Worm (Caenorhabditis elegans) whole organism, L3 larva: ENCODE results near the gene fbxa-182.

Experiments
- R02D3.7 ChIP-seq: fragments of 150-350 bp; optimal IDR thresholded peaks from 2 replicates; lab custom pipeline; 2014; ENCODE audit warnings: missing biosample characterization, missing genetic modification characterization
- aly-2 ChIP-seq: fragments of 150-350 bp; optimal IDR thresholded peaks from 2 replicates; lab custom pipeline; 2014; ENCODE audit warnings: missing biosample characterization, missing genetic modification characterization
- ama-1 ChIP-seq: fragments of 150-350 bp; optimal IDR thresholded peaks from 2 replicates; lab custom pipeline; 2018
- ceh-28 ChIP-seq: fragments of 150-350 bp; optimal IDR thresholded peaks from 2 replicates; lab custom pipeline; 2014; ENCODE audit warnings: missing biosample characterization, missing genetic modification reagents, missing genetic modification characterization
- ceh-82 ChIP-seq: fragments of 150-350 bp; optimal IDR thresholded peaks from 2 replicates; lab custom pipeline; 2014; ENCODE audit warnings: missing biosample characterization, missing genetic modification characterization
- elt-2 ChIP-seq: sonication (generic microtip); optimal IDR thresholded peaks from 2 replicates; lab custom pipeline; 2016; ENCODE audit warnings: missing genetic modification reagents, mild to moderate bottlenecking, missing genetic modification characterization, missing compliant biosample characterization
- fkh-10 ChIP-seq: sonication (generic microtip); optimal IDR thresholded peaks from 2 replicates; lab custom pipeline; 2017; ENCODE audit warnings: missing biosample characterization, missing genetic modification reagents, missing genetic modification characterization
- fos-1 ChIP-seq: fragments of 150-350 bp; optimal IDR thresholded peaks from 2 replicates; lab custom pipeline; 2014; ENCODE audit warnings: missing biosample characterization, missing genetic modification characterization
- lin-15B ChIP-seq: fragments of 150-350 bp; optimal IDR thresholded peaks from 2 replicates; lab custom pipeline; 2014; ENCODE audit warnings: missing biosample characterization, missing genetic modification characterization
- lin-39 ChIP-seq: fragments of 150-350 bp; optimal IDR thresholded peaks from 2 replicates; lab custom pipeline; 2018; ENCODE audit warnings: missing biosample characterization, missing genetic modification reagents, missing genetic modification characterization
- nfya-1 ChIP-seq: sonication (generic microtip); optimal IDR thresholded peaks from 2 replicates; lab custom pipeline; 2017; ENCODE audit warnings: missing genetic modification characterization, mild to moderate bottlenecking, missing compliant biosample characterization, antibody characterized with exemption, moderate library complexity; ENCODE audit not compliant: insufficient read depth
- nhr-11 ChIP-seq: fragments of 150-350 bp; optimal IDR thresholded peaks from 2 replicates; lab custom pipeline; 2014; ENCODE audit warnings: missing biosample characterization, missing genetic modification characterization
- nhr-12 ChIP-seq: fragments of 150-350 bp; optimal IDR thresholded peaks from 2 replicates; lab custom pipeline; 2014; ENCODE audit warnings: missing biosample characterization, missing genetic modification characterization
- nhr-23 ChIP-seq: fragments of 150-350 bp; optimal IDR thresholded peaks from 2 replicates; lab custom pipeline; 2014; ENCODE audit warnings: missing biosample characterization, missing genetic modification reagents, missing genetic modification characterization
- nhr-237 ChIP-seq: fragments of 150-350 bp; optimal IDR thresholded peaks from 2 replicates; lab custom pipeline; 2014; ENCODE audit warnings: missing biosample characterization, missing genetic modification characterization
- nhr-25 ChIP-seq: sonication (generic microtip); optimal IDR thresholded peaks from 2 replicates; lab custom pipeline; 2017; ENCODE audit warnings: missing biosample characterization, missing genetic modification characterization
- nhr-43 ChIP-seq: sonication (generic microtip); optimal IDR thresholded peaks from 2 replicates; lab custom pipeline; 2016; ENCODE audit warnings: mild to moderate bottlenecking, missing genetic modification characterization, missing compliant biosample characterization; ENCODE audit not compliant: poor library complexity, severe bottlenecking
- nhr-77 ChIP-seq: fragments of 150-350 bp; optimal IDR thresholded peaks from 2 replicates; lab custom pipeline; 2014; ENCODE audit warnings: missing biosample characterization, missing genetic modification characterization
- pqm-1 ChIP-seq: fragments of 150-350 bp; optimal IDR thresholded peaks from 2 replicates; lab custom pipeline; 2017; ENCODE audit warnings: missing biosample characterization, missing genetic modification characterization, inconsistent platforms
- sea-2 ChIP-seq: fragments of 150-350 bp; sonication (generic microtip); optimal IDR thresholded peaks from 4 replicates; lab custom pipeline; 2014; ENCODE audit warnings: missing biosample characterization, missing genetic modification reagents, missing genetic modification characterization
- skn-1 ChIP-seq: fragments of 150-350 bp; optimal IDR thresholded peaks from 2 replicates; lab custom pipeline; 2014; ENCODE audit warnings: missing biosample characterization, missing genetic modification characterization
- snpc-4 ChIP-seq: fragments of 150-350 bp; optimal IDR thresholded peaks from 2 replicates; lab custom pipeline; 2014; ENCODE audit warnings: missing biosample characterization, missing genetic modification characterization
- unc-39 ChIP-seq: sonication (generic microtip); optimal IDR thresholded peaks from 4 replicates; lab custom pipeline; 2017; ENCODE audit warnings: missing biosample characterization, missing genetic modification characterization
- ztf-11 ChIP-seq: fragments of 150-350 bp; optimal IDR thresholded peaks from 2 replicates; lab custom pipeline; 2014; ENCODE audit warnings: missing biosample characterization, missing genetic modification characterization
- ztf-4 ChIP-seq: fragments of 150-350 bp; optimal IDR thresholded peaks from 2 replicates; lab custom pipeline; 2014; ENCODE audit warnings: missing biosample characterization, missing genetic modification characterization

Gene fbxa-182

DNA sequence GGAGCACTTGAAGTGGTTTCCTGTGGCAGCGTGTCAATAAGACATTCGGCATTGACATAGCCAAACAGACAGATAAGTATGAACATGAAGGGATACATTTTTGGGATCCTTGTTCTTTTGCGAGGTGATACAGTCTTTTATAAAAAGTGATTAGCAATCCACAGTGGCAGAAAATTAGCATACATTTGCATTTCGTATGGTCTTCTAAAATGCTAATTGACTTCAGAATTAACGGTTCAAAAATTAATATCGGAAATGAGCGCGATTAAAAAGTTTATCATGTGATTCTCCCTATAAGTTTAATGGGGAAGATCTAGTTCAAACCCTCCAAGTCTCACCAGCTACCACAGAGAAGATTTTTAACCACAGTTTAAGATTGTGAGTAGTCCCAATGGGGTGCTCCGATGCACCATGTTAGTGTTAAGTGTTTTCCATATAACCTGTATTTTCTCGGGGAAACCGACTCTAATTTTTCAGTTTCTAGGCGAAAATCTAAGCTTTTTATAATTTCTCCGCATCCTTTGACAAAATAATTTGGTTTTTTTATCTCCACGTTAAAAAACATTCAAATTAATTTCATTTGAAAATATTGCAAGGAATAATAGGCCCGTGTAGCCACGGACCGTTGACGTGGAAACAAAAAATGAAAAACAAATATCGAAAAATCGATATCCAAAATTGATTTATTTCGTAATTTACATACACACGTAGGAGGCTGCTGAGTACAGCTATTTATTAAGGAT lies 45.8 kb downstream of the fbxa-182 start, which contains the start of the genes F43C11.12 and F16G10.5:
F43C11.12 (minus strand) TSS at position 101 of the 743 bp plus-strand sequence.
F16G10.5 (plus strand) TSS at position 693 of the 743 bp plus-strand sequence.
- TF ChIP-seq ceh-28 (tag; lab: Kevin White, UChicago): no peak
- no peak for TF ChIP-seq lin-39
- TF ChIP-seq ama-1 (lab: Kevin White, UChicago): no peak
- no peak for TF ChIP-seq snpc-4 (tag; lab: Kevin White, UChicago)
- no peak for TF ChIP-seq lin-15B (tag; lab: Kevin White, UChicago)

DNA sequence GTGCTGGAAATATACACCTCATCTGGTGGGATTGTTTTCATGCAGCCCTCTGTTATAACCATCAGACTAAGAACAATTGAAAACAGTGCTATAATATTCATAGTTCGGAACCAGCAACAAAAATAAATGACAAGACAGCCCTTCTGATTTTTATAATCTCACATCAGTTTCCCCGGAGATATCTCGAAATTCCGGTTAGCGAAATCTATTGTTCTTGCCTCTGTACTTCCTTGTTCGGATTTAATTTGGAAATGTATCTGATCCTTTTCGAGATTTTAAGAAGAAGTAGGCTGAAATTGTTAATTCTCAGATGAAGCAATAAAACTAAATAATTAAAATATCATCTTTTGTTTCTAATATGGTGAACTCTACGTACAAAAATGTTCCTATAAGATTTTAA lies 48.9 kb downstream of the fbxa-182 start, which contains the start of gene F43C11.11:
F43C11.11 (minus strand) TSS at position 101 of the 400 bp plus-strand sequence.
- no peak for TF ChIP-seq nhr-12 (tag; lab: Kevin White, UChicago)
- TF ChIP-seq pqm-1: no peak
- TF ChIP-seq nfya-1 (tag; lab: Kevin White, UChicago): no peak
- no peak for TF ChIP-seq nhr-237
- TF ChIP-seq R02D3.7: no peak
- TF ChIP-seq unc-39 (tag; lab: Kevin White, UChicago): no peak
- TF ChIP-seq skn-1 (tag; lab: Kevin White, UChicago): no peak
- no peak for TF ChIP-seq aly-2 (tag; lab: Kevin White, UChicago)

- TF ChIP-seq ztf-4 (tag; lab: Kevin White, UChicago) (no peak), snpc-4 (tag; lab: Kevin White, UChicago) (no peak), skn-1 (tag; lab: Kevin White, UChicago) (no peak), nhr-25 (tag; lab: Kevin White, UChicago) (no peak), fkh-10 (GFP tag; lab: Kevin White, UChicago) (no peak), nhr-11 (tag; lab: Kevin White, UChicago) (no peak), fos-1 (tag; lab: Kevin White, UChicago) (no peak), ceh-82 (tag; lab: Kevin White, UChicago) (no peak), nhr-23 (tag; lab: Kevin White, UChicago) (no peak), elt-2 (tag; lab: Kevin White, UChicago) (no peak), nhr-77 (no peak), sea-2 (GFP tag; lab: Kevin White, UChicago) (no peak), ama-1 (lab: Kevin White, UChicago) (no peak), ztf-11 (no peak), nhr-43 (tag; lab: Kevin White, UChicago) (no peak), lin-15B (tag; lab: Kevin White, UChicago) (no peak)
These were observed 52.6 kb downstream of the fbxa-182 start, which contains the start of gene F43C11.16 for ce11 chrII:2359965-2360364. TSS of gene F43C11.16 (minus strand) at chrII:2360065.
